Worm (Caenorhabditis elegans) whole organism, L1 larva: ENCODE measurements around the gene tin-10.
A peak's percentile ranks its signal among the peaks of the same experiment; 100 is the strongest.

Experiments used
- C34B4.2 ChIP-seq: sonication (generic microtip); optimal IDR thresholded peaks from 2 replicates; lab custom pipeline; 2017; ENCODE audit warnings: mild to moderate bottlenecking, missing genetic modification characterization, missing compliant biosample characterization
- Y116A8C.19 ChIP-seq: sonication (generic microtip); optimal IDR thresholded peaks from 2 replicates; lab custom pipeline; 2016; ENCODE audit warnings: missing compliant biosample characterization, missing genetic modification characterization, borderline replicate concordance
- blmp-1 ChIP-seq: fragments of 150-350 bp; optimal IDR thresholded peaks from 2 replicates; lab custom pipeline; 2014; ENCODE audit warnings: missing biosample characterization, missing genetic modification characterization
- ceh-8 ChIP-seq: fragments of 200-800 bp; sonication (Bioruptor generic); optimal IDR thresholded peaks from 2 replicates; lab custom pipeline; 2018; ENCODE audit warnings: mild to moderate bottlenecking, missing genetic modification characterization, moderate library complexity, missing compliant biosample characterization
- dpl-1 ChIP-seq, 3 experiments: fragments of 150-350 bp in 2 of 3; sonication (generic microtip) in 1 of 3; optimal IDR thresholded peaks; 2 replicates each; lab custom pipeline; 2014 to 2017; ENCODE audit warnings: missing biosample characterization in 3 of 3, missing genetic modification characterization in 3 of 3, missing genetic modification reagents in 3 of 3
- efl-1 ChIP-seq, 4 experiments: fragments of 150-350 bp; optimal IDR thresholded peaks in 3 of 4; peaks in 1 of 4; 1 replicate in 1 of 4; 2 replicates in 3 of 4; lab custom pipeline; 2014; ENCODE audit warnings: missing biosample characterization in 2 of 4, missing genetic modification characterization in 2 of 4, missing genetic modification reagents in 2 of 4
- egl-27 ChIP-seq, 2 experiments: fragments of 150-350 bp in 1 of 2; sonication (generic microtip); optimal IDR thresholded peaks; 3 replicates each; lab custom pipeline; 2017 to 2018; ENCODE audit warnings: missing biosample characterization in 2 of 2, missing genetic modification characterization in 2 of 2, missing genetic modification reagents in 2 of 2
- elt-2 ChIP-seq: sonication (generic microtip); optimal IDR thresholded peaks from 2 replicates; lab custom pipeline; 2016; ENCODE audit warnings: missing genetic modification characterization, mild to moderate bottlenecking, inconsistent platforms, missing compliant biosample characterization, missing genetic modification reagents
- fkh-4 ChIP-seq: sonication (generic microtip); optimal IDR thresholded peaks from 2 replicates; lab custom pipeline; 2016; ENCODE audit warnings: missing compliant biosample characterization, missing genetic modification characterization, borderline replicate concordance
- fos-1 ChIP-seq: fragments of 150-350 bp; optimal IDR thresholded peaks from 2 replicates; lab custom pipeline; 2014; ENCODE audit warnings: missing biosample characterization, missing genetic modification characterization
- hlh-4 ChIP-seq: sonication (generic microtip); optimal IDR thresholded peaks from 2 replicates; lab custom pipeline; 2016; ENCODE audit warnings: mild to moderate bottlenecking, missing genetic modification characterization, missing compliant biosample characterization
- hpl-2 ChIP-seq: fragments of 150-350 bp; optimal IDR thresholded peaks from 2 replicates; lab custom pipeline; 2014; ENCODE audit warnings: missing biosample characterization, missing genetic modification reagents, missing genetic modification characterization
- irx-1 ChIP-seq: sonication (generic microtip); optimal IDR thresholded peaks from 2 replicates; lab custom pipeline; 2016; ENCODE audit warnings: missing genetic modification characterization, missing compliant biosample characterization
- jun-1 ChIP-seq: fragments of 150-350 bp; optimal IDR thresholded peaks from 2 replicates; lab custom pipeline; 2014; ENCODE audit warnings: missing biosample characterization, missing genetic modification reagents, missing genetic modification characterization
- lin-13 ChIP-seq: fragments of 150-350 bp; optimal IDR thresholded peaks from 2 replicates; lab custom pipeline; 2014; ENCODE audit warnings: missing biosample characterization, missing genetic modification reagents, missing genetic modification characterization
- lir-3 ChIP-seq: sonication (generic microtip); optimal IDR thresholded peaks from 2 replicates; lab custom pipeline; 2016; ENCODE audit warnings: mild to moderate bottlenecking, missing genetic modification characterization, moderate library complexity, missing compliant biosample characterization; ENCODE audit not compliant: poor library complexity
- mdl-1 ChIP-seq, 2 experiments: fragments of 150-350 bp; optimal IDR thresholded peaks; 2 replicates each; lab custom pipeline; 2014 to 2017; ENCODE audit warnings: missing biosample characterization in 2 of 2, missing genetic modification characterization in 2 of 2, inconsistent platforms in 1 of 2
- mep-1 ChIP-seq: fragments of 150-350 bp; optimal IDR thresholded peaks from 2 replicates; lab custom pipeline; 2014; ENCODE audit warnings: missing biosample characterization, missing genetic modification characterization
- nhr-12 ChIP-seq: sonication (generic microtip); optimal IDR thresholded peaks from 2 replicates; lab custom pipeline; 2017; ENCODE audit warnings: missing biosample characterization, missing genetic modification characterization
- nhr-28 ChIP-seq: fragments of 150-350 bp; optimal IDR thresholded peaks from 2 replicates; lab custom pipeline; 2014; ENCODE audit warnings: missing biosample characterization, missing genetic modification characterization
- nhr-47 ChIP-seq: sonication (generic microtip); optimal IDR thresholded peaks from 2 replicates; lab custom pipeline; 2016; ENCODE audit warnings: mild to moderate bottlenecking, missing genetic modification characterization, moderate library complexity, missing compliant biosample characterization
- nhr-71 ChIP-seq: sonication (generic microtip); optimal IDR thresholded peaks from 2 replicates; lab custom pipeline; 2016; ENCODE audit warnings: mild to moderate bottlenecking, missing genetic modification characterization, moderate library complexity, missing compliant biosample characterization
- nhr-77 ChIP-seq: fragments of 150-350 bp; optimal IDR thresholded peaks from 2 replicates; lab custom pipeline; 2014; ENCODE audit warnings: missing biosample characterization, missing genetic modification characterization
- nhr-85 ChIP-seq: sonication (generic microtip); peaks from one replicate; lab custom pipeline; 2016; ENCODE audit warnings: missing genetic modification characterization, inconsistent platforms, missing compliant biosample characterization
- nhr-90 ChIP-seq: sonication (generic microtip); optimal IDR thresholded peaks from 2 replicates; lab custom pipeline; 2016; ENCODE audit warnings: mild to moderate bottlenecking, missing genetic modification characterization, missing compliant biosample characterization; ENCODE audit not compliant: poor library complexity
- snu-23 ChIP-seq: sonication (generic microtip); optimal IDR thresholded peaks from 2 replicates; lab custom pipeline; 2016; ENCODE audit warnings: missing genetic modification characterization, missing compliant biosample characterization
- sup-37 ChIP-seq: fragments of 200-800 bp; sonication (Bioruptor generic); optimal IDR thresholded peaks from 2 replicates; lab custom pipeline; 2018; ENCODE audit warnings: mild to moderate bottlenecking, missing genetic modification characterization, missing compliant biosample characterization
- unc-30 ChIP-seq: sonication (generic microtip); optimal IDR thresholded peaks from 2 replicates; lab custom pipeline; 2017; ENCODE audit warnings: missing biosample characterization, missing genetic modification characterization
- unc-62 ChIP-seq: fragments of 150-350 bp; optimal IDR thresholded peaks from 2 replicates; lab custom pipeline; 2014; ENCODE audit warnings: missing biosample characterization, missing genetic modification reagents, missing genetic modification characterization
- xbp-1 ChIP-seq: sonication (generic microtip); optimal IDR thresholded peaks from 2 replicates; lab custom pipeline; 2016; ENCODE audit warnings: missing genetic modification characterization, missing compliant biosample characterization
- zip-4 ChIP-seq: fragments of 200-800 bp; sonication (Bioruptor generic); optimal IDR thresholded peaks from 2 replicates; lab custom pipeline; 2018; ENCODE audit warnings: mild to moderate bottlenecking, missing genetic modification characterization, moderate library complexity, missing compliant biosample characterization
- ztf-11 ChIP-seq, 2 experiments: sonication (generic microtip); optimal IDR thresholded peaks; 2 replicates each; lab custom pipeline; 2016 to 2017; ENCODE audit warnings: missing genetic modification characterization in 2 of 2, missing biosample characterization in 1 of 2, missing compliant biosample characterization in 1 of 2

Gene tin-10

DNA sequence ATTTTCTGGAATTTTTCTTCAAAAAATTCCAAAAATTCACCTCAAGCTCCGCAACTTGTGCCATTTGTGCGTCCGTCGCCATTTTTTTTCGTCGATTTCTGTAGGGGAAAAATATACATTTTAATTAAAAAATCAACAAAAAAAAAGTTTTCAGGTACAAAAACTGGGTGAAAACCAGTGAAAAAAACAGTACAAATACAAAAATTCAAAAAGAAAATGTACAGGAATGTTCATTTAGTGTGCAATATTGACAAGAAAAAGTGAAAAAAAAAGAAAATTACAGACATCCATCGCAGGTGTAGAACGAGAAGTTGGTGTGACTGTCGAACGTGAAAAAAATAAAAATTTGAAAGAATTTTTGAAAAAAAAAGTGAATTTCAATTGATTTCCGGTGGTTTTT lies at the start of gene tin-10:
Gene tin-10 (minus strand): TSS at position 101 of the 400 bp plus-strand sequence.
- TF ChIP-seq lin-13 (no peak), zip-4 (GFP tag; lab: Kevin White, UChicago) (no peak), unc-30 (tag; lab: Kevin White, UChicago) (no peak), nhr-71 (no peak), Y116A8C.19 (tag; lab: Kevin White, UChicago) (no peak), irx-1 (tag; lab: Kevin White, UChicago) (no peak), hlh-4 (tag; lab: Kevin White, UChicago) (no peak), sup-37 (GFP tag; lab: Kevin White, UChicago) (no peak)

DNA sequence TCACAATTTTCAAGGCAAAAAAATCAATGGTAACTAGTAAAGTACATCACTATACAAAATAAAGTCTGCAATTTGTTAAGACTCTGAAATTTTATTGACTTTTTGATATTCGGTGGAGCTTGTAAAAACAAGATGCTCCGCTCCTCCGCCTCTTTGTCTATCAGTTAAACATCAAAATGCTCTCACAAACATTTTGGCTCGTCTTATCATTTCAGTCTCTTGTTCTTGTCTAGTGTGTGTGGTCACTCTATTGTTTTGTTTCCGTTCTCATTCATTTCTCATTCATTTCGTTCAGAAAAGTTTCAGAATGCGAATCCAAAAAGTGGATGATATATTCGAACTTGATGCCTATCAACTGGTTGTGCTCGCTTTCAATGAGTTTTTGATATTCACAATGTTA lies 45.4 kb upstream of the tin-10 start, which contains the start of gene Y66D12A.13:
Gene Y66D12A.13 (plus strand): TSS at position 301 of the 400 bp plus-strand sequence.
- TF ChIP-seq nhr-47 (tag; lab: Kevin White, UChicago) (no peak), efl-1 (optimal IDR thresholded peaks at IDR 0.05; lab: Kevin White, UChicago) (no peak), efl-1 (GFP tag; optimal IDR thresholded peaks at IDR 0.05 in 1 of 2; lab: Kevin White, UChicago) (peak in 1 of 2 experiments; percentile 71)

DNA sequence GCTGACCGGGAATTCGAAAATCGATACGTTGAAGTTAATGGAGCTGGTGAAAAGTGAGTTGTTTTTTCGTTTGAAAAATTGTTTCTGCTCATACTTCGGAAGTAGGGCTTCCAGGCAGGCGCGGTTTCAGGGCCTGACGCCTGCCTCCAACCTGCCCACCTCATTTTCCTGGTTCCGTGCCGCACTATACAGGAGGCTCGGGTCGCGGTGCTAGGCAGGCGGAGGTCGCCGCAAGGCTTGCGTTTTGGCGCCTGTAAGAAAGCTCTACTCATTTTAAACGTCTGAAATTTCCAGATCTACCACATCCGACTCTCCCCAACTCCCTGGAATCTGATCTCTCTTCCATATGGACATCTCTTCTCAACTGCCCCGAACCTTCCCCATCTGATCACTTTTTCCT lies 42.3 kb upstream of the tin-10 start:
- TF ChIP-seq hpl-2 (GFP tag; lab: Kevin White, UChicago) = no peak

DNA sequence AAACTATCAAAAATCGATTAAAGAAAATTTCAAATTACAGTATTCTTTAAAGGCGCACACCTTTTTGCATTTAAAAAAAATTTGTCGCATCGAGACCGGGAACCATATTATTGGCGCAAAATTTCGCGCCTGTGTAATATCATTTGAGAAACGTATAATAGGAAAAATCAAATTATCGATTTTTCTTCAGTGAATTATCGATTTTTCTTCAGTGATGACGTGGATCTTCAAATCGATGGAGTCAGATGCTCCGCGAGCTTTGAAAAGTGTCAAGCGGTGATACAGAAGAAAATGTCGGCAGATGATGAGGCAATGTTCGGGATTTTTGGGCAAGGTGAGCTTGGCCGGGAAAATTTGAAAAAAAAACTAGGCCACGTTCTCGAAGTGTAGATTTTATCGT lies 32.8 kb upstream of the tin-10 start:
- TF ChIP-seq ztf-11 (tag; optimal IDR thresholded peaks at IDR 0.05; lab: Kevin White, UChicago) (no peak), unc-30 (tag; lab: Kevin White, UChicago) (no peak), nhr-28 (tag; lab: Kevin White, UChicago) (no peak), blmp-1 (no peak), nhr-71 (no peak), mep-1 (no peak), mdl-1 (tag; optimal IDR thresholded peaks at IDR 0.05; lab: Kevin White, UChicago) (no peak), dpl-1 (GFP tag; optimal IDR thresholded peaks at IDR 0.05; lab: Kevin White, UChicago) (no peak), xbp-1 (no peak), fos-1 (no peak), lir-3 (tag; lab: Kevin White, UChicago) (no peak), snu-23 (no peak)

DNA sequence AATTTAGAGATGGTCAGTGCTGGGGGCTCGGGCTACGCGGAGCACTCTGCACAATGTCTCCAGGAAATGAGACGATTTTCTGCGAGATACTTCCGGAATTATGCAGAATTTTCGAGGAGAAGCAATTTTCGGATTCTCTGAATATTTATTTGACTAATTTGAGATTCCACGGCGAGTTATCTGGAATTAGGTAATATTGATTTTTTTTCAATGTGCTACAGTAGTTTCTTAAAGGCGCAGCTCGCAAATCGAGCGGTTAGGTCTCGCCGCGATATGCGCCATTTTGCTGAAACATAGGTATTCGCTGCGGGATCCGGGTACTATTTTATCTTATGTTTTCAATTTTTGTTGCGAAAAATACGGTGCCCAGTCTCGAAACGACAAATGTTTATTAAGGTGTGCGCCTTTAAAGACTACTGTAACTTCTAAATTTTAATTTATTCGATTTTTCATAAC lies 32.0 kb upstream of the tin-10 start, which contains the start of gene nrps-1:
Gene nrps-1 (plus strand): TSS at position 51 of the 456 bp plus-strand sequence.
- TF ChIP-seq C34B4.2 (tag; lab: Kevin White, UChicago) = no peak
- TF ChIP-seq jun-1 (tag; lab: Kevin White, UChicago) = no peak
- no peak for TF ChIP-seq fkh-4 (tag; lab: Kevin White, UChicago)
- TF ChIP-seq nhr-77 = no peak
- TF ChIP-seq egl-27 (tag; optimal IDR thresholded peaks at IDR 0.05; lab: Kevin White, UChicago) = no peak
- no peak for TF ChIP-seq nhr-12 (tag; lab: Kevin White, UChicago)
- TF ChIP-seq mdl-1 (tag; optimal IDR thresholded peaks at IDR 0.05; lab: Kevin White, UChicago) = no peak
- TF ChIP-seq unc-62 (GFP tag; lab: Kevin White, UChicago) = no peak
- TF ChIP-seq nhr-85 (tag; lab: Kevin White, UChicago) = no peak
- no peak for TF ChIP-seq irx-1 (tag; lab: Kevin White, UChicago)
- TF ChIP-seq elt-2 (tag; lab: Kevin White, UChicago) = no peak
- no peak for TF ChIP-seq xbp-1
- no peak for TF ChIP-seq ceh-8
- no peak for TF ChIP-seq nhr-90 (tag; lab: Kevin White, UChicago)
- no peak for TF ChIP-seq ztf-11 (tag; optimal IDR thresholded peaks at IDR 0.05; lab: Kevin White, UChicago)
